Worm (Caenorhabditis elegans) whole organism, L2 larva: Measurements from ENCODE around the gene scb-1.

Source experiments
- C34F6.9 ChIP-seq: fragments of 150-350 bp; optimal IDR thresholded peaks from 2 replicates; lab custom pipeline; 2014; ENCODE audit warnings: missing biosample characterization, missing genetic modification characterization
- F13H6.1 ChIP-seq: sonication (generic microtip); optimal IDR thresholded peaks from 2 replicates; lab custom pipeline; 2016; ENCODE audit warnings: missing genetic modification characterization, missing compliant biosample characterization
- R02D3.7 ChIP-seq: fragments of 150-350 bp; optimal IDR thresholded peaks from 2 replicates; lab custom pipeline; 2014; ENCODE audit warnings: missing biosample characterization, missing genetic modification characterization
- ZK546.5 ChIP-seq: sonication (generic microtip); optimal IDR thresholded peaks from 2 replicates; lab custom pipeline; 2017; ENCODE audit warnings: missing biosample characterization, missing genetic modification characterization
- alr-1 ChIP-seq: fragments of 150-350 bp; optimal IDR thresholded peaks from 2 replicates; lab custom pipeline; 2014; ENCODE audit warnings: missing biosample characterization, missing genetic modification characterization
- ama-1 ChIP-seq: fragments of 150-350 bp; optimal IDR thresholded peaks from 2 replicates; lab custom pipeline; 2018; ENCODE audit warnings: inconsistent platforms
- blmp-1 ChIP-seq: sonication (generic microtip); optimal IDR thresholded peaks from 2 replicates; lab custom pipeline; 2017; ENCODE audit warnings: missing genetic modification characterization, mild to moderate bottlenecking, missing compliant biosample characterization, antibody characterized with exemption, moderate library complexity; ENCODE audit not compliant: insufficient read depth
- ceh-16 ChIP-seq: fragments of 150-350 bp; optimal IDR thresholded peaks from 2 replicates; lab custom pipeline; 2014; ENCODE audit warnings: missing biosample characterization, missing genetic modification characterization
- ceh-82 ChIP-seq: fragments of 150-350 bp; optimal IDR thresholded peaks from 2 replicates; lab custom pipeline; 2014; ENCODE audit warnings: missing biosample characterization, missing genetic modification characterization
- crh-2 ChIP-seq: sonication (generic microtip); optimal IDR thresholded peaks from 2 replicates; lab custom pipeline; 2017; ENCODE audit warnings: missing biosample characterization, missing genetic modification characterization
- dmd-4 ChIP-seq: sonication (generic microtip); optimal IDR thresholded peaks from 2 replicates; lab custom pipeline; 2017; ENCODE audit warnings: missing biosample characterization, missing genetic modification characterization
- egl-27 ChIP-seq: sonication (generic microtip); optimal IDR thresholded peaks from 3 replicates; lab custom pipeline; 2017; ENCODE audit warnings: missing biosample characterization, missing genetic modification reagents, missing genetic modification characterization
- elt-1 ChIP-seq: fragments of 150-350 bp; optimal IDR thresholded peaks from 2 replicates; lab custom pipeline; 2014; ENCODE audit warnings: missing biosample characterization, missing genetic modification characterization
- elt-3 ChIP-seq: sonication (generic microtip); optimal IDR thresholded peaks from 2 replicates; lab custom pipeline; 2017; ENCODE audit warnings: missing biosample characterization, missing genetic modification characterization
- fos-1 ChIP-seq: fragments of 150-350 bp; optimal IDR thresholded peaks from 2 replicates; lab custom pipeline; 2014; ENCODE audit warnings: missing biosample characterization, missing genetic modification characterization
- gmeb-1 ChIP-seq: fragments of 150-350 bp; optimal IDR thresholded peaks from 2 replicates; lab custom pipeline; 2014; ENCODE audit warnings: missing biosample characterization, missing genetic modification characterization
- lin-11 ChIP-seq: fragments of 150-350 bp; sonication (generic microtip); optimal IDR thresholded peaks from 2 replicates; lab custom pipeline; 2014; ENCODE audit warnings: missing biosample characterization, missing genetic modification characterization, inconsistent platforms, mixed read lengths
- lin-39 ChIP-seq: fragments of 150-350 bp; optimal IDR thresholded peaks from 2 replicates; lab custom pipeline; 2014; ENCODE audit warnings: missing biosample characterization, missing genetic modification reagents, missing genetic modification characterization
- lsy-2 ChIP-seq, 2 experiments: fragments of 150-350 bp in 1 of 2; sonication (generic microtip) in 1 of 2; optimal IDR thresholded peaks; 2 replicates each; lab custom pipeline; 2014 to 2017; ENCODE audit warnings: missing biosample characterization in 2 of 2, missing genetic modification characterization in 2 of 2
- mbf-1 ChIP-seq: sonication (generic microtip); optimal IDR thresholded peaks from 2 replicates; lab custom pipeline; 2017; ENCODE audit warnings: missing biosample characterization, missing genetic modification characterization
- mdl-1 ChIP-seq, 2 experiments: fragments of 150-350 bp in 1 of 2; sonication (generic microtip) in 1 of 2; optimal IDR thresholded peaks; 2 replicates each; lab custom pipeline; 2017; ENCODE audit warnings: missing biosample characterization in 2 of 2, missing genetic modification characterization in 2 of 2
- nhr-10 ChIP-seq: sonication (generic microtip); optimal IDR thresholded peaks from 2 replicates; lab custom pipeline; 2017; ENCODE audit warnings: missing biosample characterization, missing genetic modification characterization
- nhr-129 ChIP-seq: fragments of 150-350 bp; optimal IDR thresholded peaks from 2 replicates; lab custom pipeline; 2014; ENCODE audit warnings: missing biosample characterization, missing genetic modification characterization
- nhr-21 ChIP-seq: fragments of 150-350 bp; optimal IDR thresholded peaks from 2 replicates; lab custom pipeline; 2014; ENCODE audit warnings: missing biosample characterization, missing genetic modification characterization
- nhr-23 ChIP-seq: fragments of 150-350 bp; optimal IDR thresholded peaks from 2 replicates; lab custom pipeline; 2014; ENCODE audit warnings: missing biosample characterization, missing genetic modification reagents, missing genetic modification characterization
- nhr-237 ChIP-seq: fragments of 150-350 bp; optimal IDR thresholded peaks from 2 replicates; lab custom pipeline; 2014; ENCODE audit warnings: missing biosample characterization, missing genetic modification characterization
- nhr-25 ChIP-seq: fragments of 150-350 bp; sonication (generic microtip); optimal IDR thresholded peaks from 3 replicates; lab custom pipeline; 2014; ENCODE audit warnings: missing biosample characterization, missing genetic modification characterization
- nhr-6 ChIP-seq: fragments of 150-350 bp; optimal IDR thresholded peaks from 2 replicates; lab custom pipeline; 2014; ENCODE audit warnings: missing biosample characterization, missing genetic modification characterization
- nhr-77 ChIP-seq: fragments of 150-350 bp; optimal IDR thresholded peaks from 2 replicates; lab custom pipeline; 2014; ENCODE audit warnings: missing biosample characterization, missing genetic modification characterization
- peb-1 ChIP-seq: fragments of 150-350 bp; optimal IDR thresholded peaks from 2 replicates; lab custom pipeline; 2014; ENCODE audit warnings: missing biosample characterization, missing genetic modification characterization
- sem-4 ChIP-seq: fragments of 150-350 bp; optimal IDR thresholded peaks from 2 replicates; lab custom pipeline; 2014; ENCODE audit warnings: missing biosample characterization, missing genetic modification reagents, missing genetic modification characterization
- skn-1 ChIP-seq: sonication (generic microtip); optimal IDR thresholded peaks from 2 replicates; lab custom pipeline; 2017; ENCODE audit warnings: missing biosample characterization, missing genetic modification characterization
- sma-3 ChIP-seq: sonication (generic microtip); optimal IDR thresholded peaks from 2 replicates; lab custom pipeline; 2016; ENCODE audit warnings: missing genetic modification reagents, missing genetic modification characterization, missing compliant biosample characterization
- sma-9 ChIP-seq, 2 experiments: fragments of 150-350 bp in 1 of 2; sonication (generic microtip) in 1 of 2; optimal IDR thresholded peaks; 2 replicates each; lab custom pipeline; 2014 to 2016; ENCODE audit warnings: missing genetic modification characterization in 2 of 2, mild to moderate bottlenecking in 1 of 2, missing biosample characterization in 1 of 2, missing compliant biosample characterization in 1 of 2, missing genetic modification reagents in 1 of 2, moderate library complexity in 1 of 2
- snpc-4 ChIP-seq: fragments of 150-350 bp; optimal IDR thresholded peaks from 2 replicates; lab custom pipeline; 2014; ENCODE audit warnings: missing biosample characterization, missing genetic modification characterization
- unc-39 ChIP-seq: fragments of 150-350 bp; optimal IDR thresholded peaks from 2 replicates; lab custom pipeline; 2014; ENCODE audit warnings: missing biosample characterization, missing genetic modification characterization
- unc-55 ChIP-seq: fragments of 150-350 bp; sonication (generic microtip); optimal IDR thresholded peaks from 3 replicates; lab custom pipeline; 2014; ENCODE audit warnings: missing biosample characterization, missing genetic modification reagents, missing genetic modification characterization
- unc-62 ChIP-seq: fragments of 150-350 bp; optimal IDR thresholded peaks from 2 replicates; lab custom pipeline; 2014; ENCODE audit warnings: missing biosample characterization, missing genetic modification reagents, missing genetic modification characterization
- zag-1 ChIP-seq: fragments of 150-350 bp; optimal IDR thresholded peaks from 2 replicates; lab custom pipeline; 2014; ENCODE audit warnings: missing biosample characterization, missing genetic modification characterization
- ztf-1 ChIP-seq: fragments of 200-800 bp; sonication (Bioruptor generic); conservative IDR thresholded peaks from 2 replicates; pipeline ENCODE4 v1.3.6; 2022; ENCODE audit warnings: missing genetic modification characterization, missing compliant biosample characterization
- ztf-11 ChIP-seq: sonication (generic microtip); optimal IDR thresholded peaks from 2 replicates; lab custom pipeline; 2017; ENCODE audit warnings: missing biosample characterization, missing genetic modification characterization
- ztf-4 ChIP-seq: fragments of 150-350 bp; optimal IDR thresholded peaks from 2 replicates; lab custom pipeline; 2014; ENCODE audit warnings: missing biosample characterization, missing genetic modification characterization

The scb-1 gene

DNA sequence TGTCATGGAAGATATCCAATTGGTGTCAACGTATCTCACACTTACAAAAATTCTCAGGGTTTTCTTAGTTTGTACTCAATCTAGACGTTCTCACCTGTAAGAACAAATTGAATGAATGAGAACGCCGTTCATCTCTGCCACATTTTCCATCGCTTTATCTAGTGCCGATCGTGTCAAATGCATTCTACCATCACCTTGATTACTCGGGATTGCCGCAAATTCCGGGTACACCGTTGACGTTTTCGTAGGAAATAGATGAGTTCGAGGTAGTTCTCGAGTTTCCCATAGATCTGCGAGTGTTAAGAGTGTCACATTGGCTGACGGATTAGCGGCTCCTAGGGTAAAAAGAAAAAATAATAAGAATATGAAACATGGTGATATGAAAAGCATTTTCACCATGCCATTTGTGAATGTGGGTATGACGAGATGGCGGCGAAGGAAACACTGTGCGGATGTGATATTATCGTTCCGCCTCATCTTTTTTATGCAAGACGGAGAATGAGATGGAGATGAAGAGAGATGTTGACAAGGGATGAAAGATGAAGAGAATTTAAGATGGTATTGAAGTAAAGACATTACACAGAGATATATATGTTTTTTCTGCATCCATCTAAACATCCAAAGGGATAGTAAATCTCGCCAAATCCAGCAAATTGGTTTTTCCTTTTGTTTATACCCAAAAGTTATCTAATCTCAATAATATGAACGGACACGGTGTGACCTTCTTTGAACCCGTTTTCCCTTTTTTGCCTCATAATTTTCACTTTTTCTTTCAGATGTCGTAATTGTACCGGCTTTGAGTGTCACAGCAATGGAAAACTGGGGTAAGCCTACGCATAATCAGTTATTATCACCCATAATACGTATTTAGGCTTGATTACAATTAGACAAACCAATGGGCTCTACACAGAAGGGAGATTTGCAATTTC, 26.1 kb downstream of the scb-1 start, which contains the start of gene lact-8:
Gene lact-8, minus strand, starts transcription at position 445 of the 929 bp plus-strand sequence.
- TF ChIP-seq unc-39 (tag; lab: Kevin White, UChicago) (no peak), blmp-1 (tag; lab: Kevin White, UChicago) (peak; percentile 55), nhr-77 (tag; lab: Kevin White, UChicago) (no peak)
- TF ChIP-seq, all 48 proteins: peak for 1

DNA sequence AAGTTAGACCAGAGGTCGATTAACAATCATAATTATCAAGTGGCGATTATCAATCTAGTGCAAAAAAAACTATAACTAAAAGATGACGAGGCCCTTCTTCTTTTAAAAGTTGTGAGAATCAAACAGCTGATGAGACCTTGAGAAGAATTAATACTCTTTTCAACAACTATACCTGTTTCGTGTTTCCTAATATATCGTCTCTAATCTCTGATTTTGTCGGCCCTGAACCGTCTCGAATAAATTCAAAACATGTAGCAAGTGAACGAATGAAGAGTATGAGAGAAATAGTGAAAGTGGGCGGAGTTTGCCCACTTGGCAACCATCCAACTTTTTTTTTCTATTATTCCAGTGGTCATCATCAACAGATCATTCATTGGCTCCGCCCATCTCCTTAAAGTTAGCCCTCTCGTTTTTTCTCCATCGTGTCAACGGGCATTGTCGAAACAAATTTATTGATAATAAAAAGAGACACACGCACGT, 31.9 kb downstream of the scb-1 start, which contains the start of gene Y42A5A.1:
Gene Y42A5A.1, plus strand, starts transcription at position 430 of the 480 bp plus-strand sequence.
- TF ChIP-seq nhr-10 (tag; lab: Kevin White, UChicago) (no peak), nhr-25 (tag; lab: Kevin White, UChicago) (peak; percentile 49)

DNA sequence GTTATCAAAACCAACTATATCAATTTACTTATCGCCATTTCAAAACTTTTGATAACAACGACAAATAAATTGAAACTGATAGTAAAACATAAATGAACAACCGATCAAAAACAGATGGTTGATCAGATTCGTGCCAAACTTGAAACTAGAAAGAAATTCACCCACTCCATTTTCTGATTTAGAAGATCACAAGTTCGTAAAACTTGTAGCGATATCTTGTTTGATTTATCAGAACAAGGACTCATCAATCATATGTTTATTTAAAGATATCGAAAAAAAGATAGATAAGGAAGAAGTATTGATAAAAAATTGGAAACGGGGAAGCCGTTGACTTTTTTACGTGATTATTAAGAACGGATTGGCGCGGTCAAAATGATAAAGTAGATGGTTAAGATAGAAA, 32.4 kb downstream of the scb-1 start:
- TF ChIP-seq mdl-1 (tag; optimal IDR thresholded peaks at IDR 0.05; lab: Kevin White, UChicago) = no peak
- no peak for TF ChIP-seq C34F6.9 (tag; lab: Kevin White, UChicago)
- TF ChIP-seq lin-11 (tag; lab: Kevin White, UChicago) = no peak
- TF ChIP-seq nhr-237 (tag; lab: Kevin White, UChicago) = no peak
- TF ChIP-seq lin-39 (tag; lab: Kevin White, UChicago) = no peak
- TF ChIP-seq egl-27 = no peak
- no peak for TF ChIP-seq nhr-129
- no peak for TF ChIP-seq sem-4 (tag; lab: Kevin White, UChicago)
- no peak for TF ChIP-seq nhr-6 (tag; lab: Kevin White, UChicago)
- TF ChIP-seq crh-2 (tag; lab: Kevin White, UChicago) = no peak
- TF ChIP-seq lsy-2 (tag; optimal IDR thresholded peaks at IDR 0.05; lab: Kevin White, UChicago) = no peak
- peak; percentile 4 for TF ChIP-seq fos-1 (tag; lab: Kevin White, UChicago)
- TF ChIP-seq skn-1 (tag; lab: Kevin White, UChicago) = no peak
- no peak for TF ChIP-seq R02D3.7 (tag; lab: Kevin White, UChicago)
- TF ChIP-seq zag-1 (tag; lab: Kevin White, UChicago) = no peak
- no peak for TF ChIP-seq nhr-25 (tag; lab: Kevin White, UChicago)
- TF ChIP-seq F13H6.1 (tag; lab: Kevin White, UChicago) = no peak
- TF ChIP-seq ztf-4 (tag; lab: Kevin White, UChicago) = no peak
- peak; percentile 2 for TF ChIP-seq gmeb-1 (tag; lab: Kevin White, UChicago)
- peak; percentile 6 for TF ChIP-seq sma-3 (GFP tag; lab: Kevin White, UChicago)
- no peak for TF ChIP-seq sma-9 (GFP tag; optimal IDR thresholded peaks at IDR 0.05; lab: Kevin White, UChicago)
- no peak for TF ChIP-seq sma-9 (tag; optimal IDR thresholded peaks at IDR 0.05; lab: Kevin White, UChicago)
- no peak for TF ChIP-seq elt-3 (tag; lab: Kevin White, UChicago)
- TF ChIP-seq ZK546.5 (tag; lab: Kevin White, UChicago) = no peak
- peak; percentile 46 for TF ChIP-seq blmp-1 (tag; lab: Kevin White, UChicago)
- no peak for TF ChIP-seq ztf-11
- TF ChIP-seq ama-1 (lab: Kevin White, UChicago) = no peak
- no peak for TF ChIP-seq nhr-77 (tag; lab: Kevin White, UChicago)
- no peak for TF ChIP-seq unc-55 (GFP tag; lab: Kevin White, UChicago)

DNA sequence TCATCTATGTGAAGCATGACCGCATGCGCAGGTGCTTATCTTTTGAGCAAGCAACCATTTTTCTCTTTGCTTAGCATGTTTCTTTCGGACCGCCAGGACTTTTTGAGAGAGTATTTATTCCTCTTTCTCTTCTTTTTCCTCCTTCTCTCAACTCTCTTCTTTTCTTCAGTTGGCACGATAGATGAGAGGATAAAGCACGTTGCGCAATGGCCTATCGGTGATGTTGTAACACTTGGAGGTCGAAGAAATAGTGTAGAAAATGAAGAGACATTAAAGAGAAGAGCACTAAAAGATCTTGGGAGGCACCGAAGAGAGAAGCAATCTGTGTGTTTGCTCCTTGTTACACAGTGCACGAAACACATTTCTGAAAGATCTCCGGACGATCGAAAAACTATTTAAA, 35.8 kb downstream of the scb-1 start:
- TF ChIP-seq nhr-25 (tag; lab: Kevin White, UChicago) = no peak
- TF ChIP-seq sma-3 (GFP tag; lab: Kevin White, UChicago) = no peak
- no peak for TF ChIP-seq egl-27
- no peak for TF ChIP-seq elt-1 (tag; lab: Kevin White, UChicago)
- no peak for TF ChIP-seq nhr-21 (tag; lab: Kevin White, UChicago)
- TF ChIP-seq ceh-82 (tag; lab: Kevin White, UChicago) = no peak
- TF ChIP-seq lin-11 (tag; lab: Kevin White, UChicago) = no peak
- TF ChIP-seq peb-1 = no peak
- no peak for TF ChIP-seq snpc-4 (tag; lab: Kevin White, UChicago)
- TF ChIP-seq ama-1 (lab: Kevin White, UChicago) = no peak
- peak in 1 of 2 experiments; percentile 62 for TF ChIP-seq lsy-2 (tag; optimal IDR thresholded peaks at IDR 0.05; lab: Kevin White, UChicago)
- no peak for TF ChIP-seq ztf-11
- no peak for TF ChIP-seq R02D3.7 (tag; lab: Kevin White, UChicago)
- TF ChIP-seq unc-62 (GFP tag; lab: Kevin White, UChicago) = no peak
- no peak for TF ChIP-seq zag-1 (tag; lab: Kevin White, UChicago)
- no peak for TF ChIP-seq dmd-4 (tag; lab: Kevin White, UChicago)
- TF ChIP-seq nhr-129 = peak; percentile 77
- TF ChIP-seq mbf-1 (tag; lab: Kevin White, UChicago) = no peak
- no peak for TF ChIP-seq crh-2 (tag; lab: Kevin White, UChicago)
- TF ChIP-seq nhr-237 (tag; lab: Kevin White, UChicago) = no peak
- TF ChIP-seq skn-1 (tag; lab: Kevin White, UChicago) = no peak
- TF ChIP-seq nhr-23 (tag; lab: Kevin White, UChicago) = no peak
- no peak for TF ChIP-seq ZK546.5 (tag; lab: Kevin White, UChicago)
- peak; percentile 19 to 37 for TF ChIP-seq mdl-1 (tag; optimal IDR thresholded peaks at IDR 0.05; lab: Kevin White, UChicago)
- TF ChIP-seq alr-1 (tag; lab: Kevin White, UChicago) = no peak
- TF ChIP-seq ztf-1 (GFP tag; lab: Robert Waterston, UW) = no peak
- TF ChIP-seq ceh-16 (tag; lab: Kevin White, UChicago) = no peak
- TF ChIP-seq sem-4 (tag; lab: Kevin White, UChicago) = no peak
- TF ChIP-seq fos-1 (tag; lab: Kevin White, UChicago) = no peak
- no peak for TF ChIP-seq ztf-4 (tag; lab: Kevin White, UChicago)
